Worm (Caenorhabditis elegans): ENCODE data around the gene F42H10.3.

F42H10.3 gene

ce11 chrIII:8503341-8503740, 19.4 kb downstream of the F42H10.3 start:
- TF ChIP-seq pros-1 (tag; optimal IDR thresholded peaks at IDR 0.05) (peak; percentile 10), ceh-31 (tag; optimal IDR thresholded peaks at IDR 0.05) (peak; percentile 61), hlh-6 (tag; optimal IDR thresholded peaks at IDR 0.05) (no peak), T23F11.4 (GFP tag; optimal IDR thresholded peaks at IDR 0.05) (no peak), hlh-13 (GFP tag; optimal IDR thresholded peaks at IDR 0.05) (no peak), nfya-1 (tag; optimal IDR thresholded peaks at IDR 0.05) (peak; percentile 34)

DNA sequence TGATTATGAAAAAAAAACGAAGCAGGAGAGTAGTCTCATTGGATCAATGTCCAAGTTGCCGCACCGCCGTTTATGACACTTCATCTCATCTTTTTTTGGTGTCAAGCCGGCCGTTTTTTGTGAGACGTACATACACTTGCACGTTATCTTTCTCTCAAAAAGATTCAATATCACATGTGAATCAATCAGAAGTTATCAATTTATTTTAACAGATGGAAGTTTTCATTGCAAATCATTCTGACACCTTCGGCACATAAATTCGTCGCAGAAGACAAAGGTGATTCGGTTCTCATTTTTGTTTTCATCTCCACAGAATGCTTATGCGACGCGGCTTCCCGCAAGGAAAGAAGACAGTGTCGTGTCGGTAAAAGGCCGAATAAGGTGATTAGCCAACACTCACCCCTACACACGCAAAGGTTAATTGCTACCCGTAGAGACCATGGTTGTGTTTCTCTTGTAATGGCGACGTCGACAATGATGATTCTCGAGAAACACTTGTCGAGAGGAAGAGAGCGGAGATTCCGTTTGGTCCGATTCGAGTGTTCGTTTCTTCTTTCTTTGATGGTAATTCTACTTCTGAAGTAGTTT, 20.3 kb downstream of the F42H10.3 start:
- no peak for TF ChIP-seq ztf-16 (tag; optimal IDR thresholded peaks at IDR 0.05)
- TF ChIP-seq elt-4 (tag; optimal IDR thresholded peaks at IDR 0.05), result no peak
- no peak for TF ChIP-seq C38D4.7 (GFP tag; optimal IDR thresholded peaks at IDR 0.05)

- TF ChIP-seq nfya-1 (tag; optimal IDR thresholded peaks at IDR 0.05) (peak; percentile 53), hlh-13 (GFP tag; optimal IDR thresholded peaks at IDR 0.05) (no peak)
Observed at ce11 chrIII:8506348-8506747, 22.4 kb downstream of the F42H10.3 start.

DNA sequence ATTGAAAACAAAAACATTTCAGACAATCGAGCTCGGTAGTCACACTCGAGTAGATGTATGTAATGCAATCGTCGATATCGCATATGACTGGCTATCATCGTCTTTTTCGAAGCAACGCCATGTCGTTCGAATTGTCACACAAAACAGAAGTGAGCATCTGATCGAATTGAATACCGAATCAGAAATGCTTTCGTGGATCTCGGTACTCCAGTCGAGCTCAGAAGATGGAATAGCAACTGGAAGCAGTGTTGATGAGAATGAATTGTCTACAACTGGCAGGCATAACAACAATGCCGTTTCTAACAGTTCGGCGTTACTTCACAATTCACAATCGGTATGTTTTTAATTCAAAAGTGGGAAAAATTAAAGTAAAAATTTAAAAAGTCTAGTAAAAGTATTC, 25.3 kb downstream of the F42H10.3 start:
- TF ChIP-seq hlh-8 (tag; optimal IDR thresholded peaks at IDR 0.05) (no peak), pros-1 (tag; optimal IDR thresholded peaks at IDR 0.05) (no peak), fkh-10 (GFP tag; optimal IDR thresholded peaks at IDR 0.05) (no peak), pqm-1 (tag; optimal IDR thresholded peaks at IDR 0.05) (no peak), C38D4.7 (GFP tag; optimal IDR thresholded peaks at IDR 0.05) (no peak), ceh-31 (tag; optimal IDR thresholded peaks at IDR 0.05) (no peak)

DNA sequence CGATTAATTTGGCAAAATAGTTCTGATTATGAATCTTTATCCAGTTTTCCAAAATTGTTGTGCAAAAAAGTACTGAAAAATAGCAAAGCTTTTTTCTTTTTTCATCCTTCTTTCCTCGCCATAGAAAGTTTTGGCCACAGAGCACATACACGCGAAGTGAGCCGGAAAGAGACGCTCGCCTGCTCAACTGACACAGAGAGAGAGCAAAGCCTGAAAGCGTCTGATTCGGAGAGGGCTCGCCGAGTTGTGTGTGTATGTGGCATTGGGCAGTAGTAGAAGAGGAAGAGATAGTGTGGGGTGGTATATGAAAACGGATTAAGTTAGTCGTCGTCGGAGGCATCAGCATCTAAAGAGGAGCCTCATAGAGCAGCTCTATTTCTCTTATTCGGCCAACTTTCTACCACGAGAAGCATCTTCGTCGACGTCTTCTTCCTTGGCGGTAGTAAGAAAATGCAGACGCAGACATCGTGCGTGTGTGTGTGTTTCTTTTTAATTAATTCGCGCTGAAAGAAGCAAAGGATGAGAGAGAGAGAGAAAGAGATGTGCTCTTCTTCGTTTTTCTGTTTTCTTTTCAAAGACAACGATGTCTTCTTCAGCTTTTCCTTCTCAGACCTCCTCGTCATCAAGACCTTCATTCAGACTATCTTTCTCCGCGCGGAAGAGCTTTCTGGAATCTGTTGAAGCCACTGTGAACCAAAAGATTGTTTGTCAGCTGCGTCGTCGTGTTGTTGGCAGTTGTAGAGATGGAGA, 25.9 kb downstream of the F42H10.3 start:
- TF ChIP-seq ceh-31 (tag; optimal IDR thresholded peaks at IDR 0.05) (peak; percentile 71), ceh-14 (tag; optimal IDR thresholded peaks at IDR 0.05) (peak; percentile 78), unc-42 (tag; optimal IDR thresholded peaks at IDR 0.05) (peak; percentile 97), ama-1 (optimal IDR thresholded peaks at IDR 0.05) (no peak), ref-2 (tag; optimal IDR thresholded peaks at IDR 0.05) (peak; percentile 5)

DNA sequence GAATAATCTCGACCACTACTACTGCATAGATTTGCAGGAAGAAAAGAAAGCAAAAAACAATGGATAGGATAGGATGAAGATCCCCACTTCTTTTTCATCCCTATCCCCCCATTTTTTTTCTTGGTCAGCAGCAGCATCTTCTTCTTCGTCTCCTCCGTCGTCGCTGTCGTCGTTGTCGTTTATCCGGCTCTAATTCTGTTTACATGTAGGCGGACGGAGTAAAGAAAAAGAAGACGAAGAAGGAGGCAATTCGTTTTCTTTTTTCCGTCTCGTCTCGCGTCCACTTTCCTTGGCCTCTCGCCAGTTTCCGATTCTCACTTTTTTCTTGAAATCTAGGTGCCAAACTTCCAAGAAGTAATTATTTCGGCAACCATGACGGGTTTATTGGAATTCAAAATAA, 27.8 kb downstream of the F42H10.3 start:
- TF ChIP-seq pros-1 (tag; optimal IDR thresholded peaks at IDR 0.05), result no peak
- no peak for TF ChIP-seq ceh-34 (tag; optimal IDR thresholded peaks at IDR 0.05)
- TF ChIP-seq ceh-45 (GFP tag; IDR thresholded peaks at IDR 0.05), result no peak
- TF ChIP-seq unc-42 (tag; optimal IDR thresholded peaks at IDR 0.05), result peak; percentile 86
- TF ChIP-seq T23F11.4 (GFP tag; optimal IDR thresholded peaks at IDR 0.05), result no peak
- no peak for TF ChIP-seq che-1 (tag; optimal IDR thresholded peaks at IDR 0.05)

DNA sequence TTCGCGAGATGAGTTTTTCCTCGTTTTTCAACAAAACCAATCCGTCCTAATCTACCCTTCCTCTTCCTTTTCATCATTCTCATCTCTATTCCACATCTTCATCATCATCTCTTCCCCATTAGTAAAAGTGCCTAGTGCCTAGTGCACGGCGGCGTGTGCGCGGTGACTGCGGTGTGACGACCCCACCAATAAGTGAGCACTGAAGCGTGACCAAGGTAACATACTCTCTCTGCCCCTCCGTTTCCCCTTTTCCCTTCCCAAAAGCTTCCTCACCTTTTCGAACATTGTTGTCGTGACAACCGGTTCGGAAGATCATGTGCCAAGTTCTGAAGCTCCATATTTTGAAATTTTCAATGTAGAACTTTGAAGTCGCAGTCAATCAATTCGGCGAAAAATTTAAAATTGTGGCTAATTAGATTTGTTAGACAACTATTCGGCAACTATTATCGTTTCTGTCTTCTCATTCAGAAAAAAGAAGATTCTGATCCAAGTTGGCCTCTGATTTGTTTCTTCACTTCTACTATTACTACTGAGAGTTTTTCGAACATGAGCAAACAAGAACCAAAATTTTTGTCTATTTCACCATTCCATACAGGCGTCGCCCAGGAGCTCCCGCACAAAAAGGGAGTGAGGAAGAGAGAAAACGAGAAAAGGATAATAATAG, 28.5 kb downstream of the F42H10.3 start:
- TF ChIP-seq Y22D7AL.16 (tag; optimal IDR thresholded peaks at IDR 0.05) (no peak), pros-1 (tag; optimal IDR thresholded peaks at IDR 0.05) (peak; percentile 32), pag-3 (tag; optimal IDR thresholded peaks at IDR 0.05; ENCODE audit: borderline replicate concordance) (no peak), hlh-6 (tag; optimal IDR thresholded peaks at IDR 0.05) (no peak), che-1 (tag; optimal IDR thresholded peaks at IDR 0.05) (no peak), K02D7.2 (tag; optimal IDR thresholded peaks at IDR 0.05) (no peak), ceh-45 (GFP tag; IDR thresholded peaks at IDR 0.05) (no peak), lim-6 (tag; optimal IDR thresholded peaks at IDR 0.05) (no peak), rnt-1 (tag; optimal IDR thresholded peaks at IDR 0.05) (no peak), ceh-9 (tag; optimal IDR thresholded peaks at IDR 0.05) (no peak), ceh-31 (tag; optimal IDR thresholded peaks at IDR 0.05) (peak; percentile 53), tbx-2 (tag; optimal IDR thresholded peaks at IDR 0.05) (no peak), ztf-16 (tag; optimal IDR thresholded peaks at IDR 0.05) (no peak), elt-2 (tag; optimal IDR thresholded peaks at IDR 0.05) (no peak), F13H6.1 (tag; optimal IDR thresholded peaks at IDR 0.05) (no peak), ceh-19 (GFP tag; optimal IDR thresholded peaks at IDR 0.05) (no peak), ttx-3 (tag; optimal IDR thresholded peaks at IDR 0.05) (no peak), mec-3 (tag; optimal IDR thresholded peaks at IDR 0.05; ENCODE audit: borderline replicate concordance) (no peak), ceh-6 (GFP tag; optimal IDR thresholded peaks at IDR 0.05) (no peak), pax-1 (tag; optimal IDR thresholded peaks at IDR 0.05) (peak; percentile 72), unc-55 (GFP tag; optimal IDR thresholded peaks at IDR 0.05) (no peak), C38D4.7 (GFP tag; optimal IDR thresholded peaks at IDR 0.05) (no peak)

Measured in whole organism, late embryonic.